Worm (Caenorhabditis elegans) whole organism, L2 larva: Measurements from ENCODE around the gene F10A3.11.

Experiments used
- ZK546.5 ChIP-seq: sonication (generic microtip); optimal IDR thresholded peaks from 2 replicates; lab custom pipeline; 2017; ENCODE audit warnings: missing biosample characterization, missing genetic modification characterization
- fos-1 ChIP-seq: fragments of 150-350 bp; optimal IDR thresholded peaks from 2 replicates; lab custom pipeline; 2014; ENCODE audit warnings: missing biosample characterization, missing genetic modification characterization
- nhr-237 ChIP-seq: fragments of 150-350 bp; optimal IDR thresholded peaks from 2 replicates; lab custom pipeline; 2014; ENCODE audit warnings: missing biosample characterization, missing genetic modification characterization
- nhr-77 ChIP-seq: fragments of 150-350 bp; optimal IDR thresholded peaks from 2 replicates; lab custom pipeline; 2014; ENCODE audit warnings: missing biosample characterization, missing genetic modification characterization
- snpc-4 ChIP-seq: fragments of 150-350 bp; optimal IDR thresholded peaks from 2 replicates; lab custom pipeline; 2014; ENCODE audit warnings: missing biosample characterization, missing genetic modification characterization
- ztf-11 ChIP-seq: sonication (generic microtip); optimal IDR thresholded peaks from 2 replicates; lab custom pipeline; 2017; ENCODE audit warnings: missing biosample characterization, missing genetic modification characterization

DNA sequence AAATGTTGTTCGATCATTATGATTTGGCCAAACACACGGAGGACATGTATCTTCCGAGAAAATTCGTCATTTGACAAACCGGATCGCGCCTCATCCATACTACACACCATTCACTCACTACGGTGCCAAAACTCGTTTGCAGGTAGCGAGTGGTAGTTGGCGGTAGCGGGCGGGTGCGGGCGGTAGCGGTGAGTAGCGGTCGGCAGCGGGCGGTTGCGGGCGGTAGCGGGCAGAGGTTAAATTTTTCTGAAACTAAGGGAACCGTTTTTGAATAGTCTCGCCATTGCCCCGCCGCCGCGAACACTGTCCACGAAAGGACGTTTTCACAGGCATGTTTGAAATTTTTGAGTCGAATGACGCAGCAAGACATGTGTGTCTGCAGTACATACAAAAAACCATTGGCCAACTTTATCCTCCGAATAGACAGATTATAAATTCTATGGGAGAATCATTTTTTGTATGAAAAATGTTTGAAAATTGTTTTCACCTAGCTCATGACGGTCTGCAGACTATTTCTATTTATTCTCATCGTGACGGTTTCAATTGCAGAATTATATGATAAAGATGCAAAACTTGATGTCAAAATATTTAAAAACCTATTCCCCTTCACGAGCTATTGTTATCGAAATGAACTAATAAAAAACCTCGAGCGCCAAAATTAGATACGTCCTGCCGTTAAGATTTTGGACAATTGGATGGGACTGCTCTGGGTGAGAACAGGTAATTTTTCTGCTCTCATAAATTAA lies 47.9 kb downstream of the F10A3.11 start, which contains the start of gene F11A5.16:
- TF ChIP-seq nhr-77 (tag; lab: Kevin White, UChicago) (no peak), snpc-4 (tag; lab: Kevin White, UChicago) (no peak), fos-1 (no peak), ZK546.5 (tag; lab: Kevin White, UChicago) (no peak), ztf-11 (no peak), nhr-237 (tag; lab: Kevin White, UChicago) (no peak)
